Fruit fly (Drosophila melanogaster): ENCODE results near the gene ringer.

ringer gene

dm6 chr3L:16380770-16381169, 21.5 kb upstream of the ringer start (continued):
- TF ChIP-seq tap (tag; optimal IDR thresholded peaks at IDR 0.05) (peak; percentile 75), CG10462 (GFP tag; optimal IDR thresholded peaks at IDR 0.05) (peak; percentile 22), CG3847 (GFP tag; IDR thresholded peaks at IDR 0.05) (peak; percentile 50; the same call in 1 of the 2 replicates), Ravus (GFP tag; IDR thresholded peaks at IDR 0.05) (no peak), pzg (GFP tag; optimal IDR thresholded peaks at IDR 0.05) (no peak), lov (optimal IDR thresholded peaks at IDR 0.05) (no peak), lov (GFP tag; IDR thresholded peaks at IDR 0.05) (no peak), CG13424 (tag; optimal IDR thresholded peaks at IDR 0.05) (peak; percentile 79), H2.0 (GFP tag; IDR thresholded peaks at IDR 0.05) (no peak), Opbp (GFP tag; IDR thresholded peaks at IDR 0.05; ENCODE audit: partially characterized antibody) (no peak), CG31388 (GFP tag; optimal IDR thresholded peaks at IDR 0.05) (no peak), Ada2b (GFP tag; IDR thresholded peaks at IDR 0.05) (0 out of 2 replicates have a peak, but pooled peaks have one; percentile 36), CG3065 (GFP tag; optimal IDR thresholded peaks at IDR 0.05) (no peak), odd (GFP tag; optimal IDR thresholded peaks at IDR 0.05) (peak; percentile 59), Rfx (GFP tag; IDR thresholded peaks at IDR 0.05) (0 out of 2 replicates have a peak, but pooled peaks have one; percentile 69), CG15011 (GFP tag; optimal IDR thresholded peaks at IDR 0.05) (peak; percentile 16), nmo (GFP tag; optimal IDR thresholded peaks at IDR 0.05) (peak; percentile 54), gcm2 (GFP tag; optimal IDR thresholded peaks at IDR 0.05) (no peak), B-H1 (GFP tag; IDR thresholded peaks at IDR 0.05) (no peak), fu2 (GFP tag; optimal IDR thresholded peaks at IDR 0.05) (peak; percentile 50), CG1529 (GFP tag; optimal IDR thresholded peaks at IDR 0.05) (peak; percentile 34), CG9215 (GFP tag; IDR thresholded peaks at IDR 0.05) (no peak; the same call in 1 of the 2 replicates), CG4282 (GFP tag; optimal IDR thresholded peaks at IDR 0.05) (no peak), CG6765 (GFP tag; optimal IDR thresholded peaks at IDR 0.05) (peak; percentile 66), CG11093 (GFP tag; IDR thresholded peaks at IDR 0.05) (peak; percentile 64; the same call in 2 of the 3 replicates), crol (GFP tag; IDR thresholded peaks at IDR 0.05) (no peak), CHES-1-like (GFP tag; optimal IDR thresholded peaks at IDR 0.05) (peak; percentile 50), CG34376 (GFP tag; optimal IDR thresholded peaks at IDR 0.05) (no peak), kay (GFP tag; optimal IDR thresholded peaks at IDR 0.05) (peak; percentile 25), Deaf1 (tag; optimal IDR thresholded peaks at IDR 0.05) (no peak), CG6854 (GFP tag; optimal IDR thresholded peaks at IDR 0.05) (peak; percentile 69), her (GFP tag; optimal IDR thresholded peaks at IDR 0.05) (peak; percentile 61), corto (GFP tag; optimal IDR thresholded peaks at IDR 0.05) (no peak), Blimp-1 (GFP tag; optimal IDR thresholded peaks at IDR 0.05) (peak; percentile 73), Dad (GFP tag; optimal IDR thresholded peaks at IDR 0.05) (no peak), pho (GFP tag; optimal IDR thresholded peaks at IDR 0.05) (peak; percentile 59), wdn (GFP tag; IDR thresholded peaks at IDR 0.05) (0 out of 2 replicates have a peak, but pooled peaks have one; percentile 36), CG10654 (GFP tag; optimal IDR thresholded peaks at IDR 0.05) (peak; percentile 30), run (tag; optimal IDR thresholded peaks at IDR 0.05) (peak; percentile 31), GATAe (GFP tag; conservative IDR thresholded peaks at IDR 0.05) (no peak), amos (GFP tag; IDR thresholded peaks at IDR 0.05; ENCODE audit: partially characterized antibody) (no peak), p53 (GFP tag; optimal IDR thresholded peaks at IDR 0.05) (peak; percentile 52), knrl (GFP tag; IDR thresholded peaks at IDR 0.05; ENCODE audit: partially characterized antibody) (no peak), CG10147 (GFP tag; optimal IDR thresholded peaks at IDR 0.05) (peak; percentile 60), hbn (GFP tag; IDR thresholded peaks at IDR 0.05; ENCODE audit: partially characterized antibody) (no peak), CG17568 (GFP tag; optimal IDR thresholded peaks at IDR 0.05) (peak; percentile 29), Adf1 (GFP tag; IDR thresholded peaks at IDR 0.05) (no peak; the same call in 1 of the 2 replicates), croc (GFP tag; conservative IDR thresholded peaks at IDR 0.05) (peak; percentile 38; the same call in 1 of the 3 replicates), CG9437 (GFP tag; optimal IDR thresholded peaks at IDR 0.05) (peak; percentile 54), CG17385 (GFP tag; optimal IDR thresholded peaks at IDR 0.05) (peak; percentile 78), dmrt11E (tag; optimal IDR thresholded peaks at IDR 0.05) (peak; percentile 51)

All from whole organism, embryonic.